Fruit fly (Drosophila melanogaster) whole organism, embryonic: ENCODE results near the gene CG31089.

ENCODE experiments used
- Antp ChIP-seq: fragments of 200-800 bp; sonication (Bioruptor generic); optimal IDR thresholded peaks from 3 replicates; lab custom pipeline; 2016; ENCODE audit warnings: missing biosample characterization, missing genetic modification characterization
- CG10959 ChIP-seq: fragments of 200-800 bp; sonication (Bioruptor generic); IDR thresholded peaks from 2 replicates; pipeline ENCODE4 v1.3.6; 2022; ENCODE audit warnings: missing biosample characterization, missing genetic modification characterization
- CG11696 ChIP-seq: fragments of 200-800 bp; sonication (Bioruptor generic); IDR thresholded peaks from 2 replicates; pipeline ENCODE4 v1.3.6; 2022; ENCODE audit warnings: missing biosample characterization, missing genetic modification characterization
- CG12942 ChIP-seq: fragments of 200-800 bp; sonication (Bioruptor generic); optimal IDR thresholded peaks from 3 replicates; lab custom pipeline; 2016; ENCODE audit warnings: missing biosample characterization, missing genetic modification characterization
- CG13624 ChIP-seq: fragments of 200-800 bp; sonication (Bioruptor generic); optimal IDR thresholded peaks from 2 replicates; lab custom pipeline; 2016; ENCODE audit warnings: missing biosample characterization, missing genetic modification characterization
- CG17829 ChIP-seq: fragments of 200-800 bp; optimal IDR thresholded peaks from 2 replicates; lab custom pipeline; 2019; ENCODE audit warnings: missing biosample characterization, mild to moderate bottlenecking, missing genetic modification characterization, moderate library complexity
- CG31224 ChIP-seq: fragments of 200-800 bp; sonication (Bioruptor generic); IDR thresholded peaks from 2 replicates; pipeline ENCODE4 v1.3.6; 2022; ENCODE audit warnings: missing biosample characterization, missing genetic modification characterization
- CG31388 ChIP-seq: fragments of 200-800 bp; sonication (Bioruptor generic); optimal IDR thresholded peaks from 2 replicates; lab custom pipeline; 2016; ENCODE audit warnings: missing biosample characterization, missing genetic modification characterization
- CG33213 ChIP-seq: fragments of 200-800 bp; sonication (Bioruptor generic); optimal IDR thresholded peaks from 3 replicates; lab custom pipeline; 2016; ENCODE audit warnings: missing biosample characterization, missing genetic modification characterization
- CG3407 ChIP-seq: fragments of 200-800 bp; sonication (Bioruptor generic); optimal IDR thresholded peaks from 2 replicates; lab custom pipeline; 2018; ENCODE audit warnings: missing biosample characterization, mild to moderate bottlenecking, missing genetic modification characterization
- CG4282 ChIP-seq: fragments of 200-800 bp; sonication (Bioruptor generic); optimal IDR thresholded peaks from 2 replicates; lab custom pipeline; 2016; ENCODE audit warnings: missing biosample characterization, missing genetic modification characterization
- CG6689 ChIP-seq: fragments of 200-800 bp; sonication (Bioruptor generic); IDR thresholded peaks from 2 replicates; pipeline ENCODE4 v1.3.6; 2022; ENCODE audit warnings: missing biosample characterization, missing genetic modification characterization
- CG6854 ChIP-seq: fragments of 200-800 bp; sonication (Bioruptor generic); optimal IDR thresholded peaks from 3 replicates; lab custom pipeline; 2017; ENCODE audit warnings: missing biosample characterization, mild to moderate bottlenecking, missing genetic modification characterization
- CG7556 ChIP-seq: fragments of 200-800 bp; sonication (Bioruptor generic); optimal IDR thresholded peaks from 2 replicates; lab custom pipeline; 2017; ENCODE audit warnings: missing biosample characterization, mild to moderate bottlenecking, missing genetic modification characterization
- CG8359 ChIP-seq: fragments of 200-800 bp; sonication (Bioruptor generic); optimal IDR thresholded peaks from 2 replicates; lab custom pipeline; 2017; ENCODE audit warnings: missing biosample characterization, mild to moderate bottlenecking, missing genetic modification characterization, borderline replicate concordance
- CG8478 ChIP-seq: fragments of >200 bp; optimal IDR thresholded peaks from 2 replicates; lab custom pipeline; 2018
- Gug ChIP-seq: fragments of 200-800 bp; sonication (Bioruptor generic); IDR thresholded peaks from 4 replicates; pipeline ENCODE4 v1.3.6; 2022; ENCODE audit warnings: missing biosample characterization, missing genetic modification characterization
- H2.0 ChIP-seq: fragments of 200-800 bp; sonication (Bioruptor generic); IDR thresholded peaks from 2 replicates; pipeline ENCODE4 v1.3.6; 2022; ENCODE audit warnings: missing biosample characterization, missing genetic modification characterization
- HLH4C ChIP-seq: fragments of 200-800 bp; sonication (Bioruptor generic); IDR thresholded peaks from 3 replicates; pipeline ENCODE4 v1.3.6; 2022; ENCODE audit warnings: missing biosample characterization, missing genetic modification characterization; ENCODE audit not compliant: partially characterized antibody
- HLH54F ChIP-seq: fragments of 200-800 bp; sonication (Bioruptor generic); optimal IDR thresholded peaks from 3 replicates; lab custom pipeline; 2016; ENCODE audit warnings: missing biosample characterization, missing genetic modification characterization
- Hand ChIP-seq: fragments of 200-800 bp; sonication (Bioruptor generic); optimal IDR thresholded peaks from 2 replicates; lab custom pipeline; 2017; ENCODE audit warnings: mild to moderate bottlenecking, missing biosample characterization, missing genetic modification reagents, missing genetic modification characterization
- Hmr ChIP-seq: fragments of 200-800 bp; sonication (Bioruptor generic); optimal IDR thresholded peaks from 3 replicates; lab custom pipeline; 2017; ENCODE audit warnings: mild to moderate bottlenecking, missing biosample characterization, missing genetic modification reagents, missing genetic modification characterization
- Mad ChIP-seq: fragments of 200-800 bp; sonication (Bioruptor generic); optimal IDR thresholded peaks from 2 replicates; lab custom pipeline; 2016; ENCODE audit warnings: missing biosample characterization, missing genetic modification characterization
- NC2β ChIP-seq: fragments of 200-800 bp; sonication (Bioruptor generic); optimal IDR thresholded peaks from 2 replicates; lab custom pipeline; 2016; ENCODE audit warnings: missing biosample characterization, missing genetic modification characterization
- Nf-YB ChIP-seq: fragments of 200-800 bp; sonication (Bioruptor generic); optimal IDR thresholded peaks from 3 replicates; lab custom pipeline; 2019; ENCODE audit warnings: missing biosample characterization, mild to moderate bottlenecking, missing genetic modification characterization, moderate library complexity
- Ssrp ChIP-seq: fragments of 200-800 bp; sonication (Bioruptor generic); optimal IDR thresholded peaks from 2 replicates; lab custom pipeline; 2018; ENCODE audit warnings: missing biosample characterization, mild to moderate bottlenecking, missing genetic modification characterization, moderate library complexity
- Usf ChIP-seq: fragments of 200-800 bp; sonication (Bioruptor generic); optimal IDR thresholded peaks from 2 replicates; lab custom pipeline; 2017; ENCODE audit warnings: missing genotype, missing biosample characterization, missing genetic modification characterization
- bab2 ChIP-seq: fragments of 200-800 bp; sonication (Bioruptor generic); optimal IDR thresholded peaks from 2 replicates; lab custom pipeline; 2016; ENCODE audit warnings: missing biosample characterization, missing genetic modification characterization
- cato ChIP-seq: fragments of 200-800 bp; sonication (Bioruptor generic); optimal IDR thresholded peaks from 2 replicates; lab custom pipeline; 2016; ENCODE audit warnings: missing biosample characterization, missing genetic modification characterization, borderline replicate concordance
- corto ChIP-seq: fragments of 200-800 bp; sonication (Bioruptor generic); optimal IDR thresholded peaks from 2 replicates; lab custom pipeline; 2016; ENCODE audit warnings: missing biosample characterization, mild to moderate bottlenecking, missing genetic modification characterization, moderate library complexity
- croc ChIP-seq: fragments of 200-800 bp; sonication (Bioruptor generic); conservative IDR thresholded peaks from 3 replicates; pipeline ENCODE4 v1.3.6; 2022; ENCODE audit warnings: missing biosample characterization, missing genetic modification characterization
- crol ChIP-seq: fragments of 200-800 bp; sonication (Bioruptor generic); IDR thresholded peaks from 2 replicates; pipeline ENCODE4 v1.3.6; 2022; ENCODE audit warnings: missing biosample characterization, missing genetic modification characterization
- dmrt11E ChIP-seq: fragments of 200-800 bp; sonication (Bioruptor generic); optimal IDR thresholded peaks from 3 replicates; lab custom pipeline; 2018; ENCODE audit warnings: missing biosample characterization, mild to moderate bottlenecking, missing genetic modification characterization, moderate library complexity
- ems ChIP-seq: fragments of 200-800 bp; sonication (Bioruptor generic); optimal IDR thresholded peaks from 3 replicates; lab custom pipeline; 2016; ENCODE audit warnings: missing biosample characterization, missing genetic modification characterization
- grau ChIP-seq: fragments of 200-800 bp; optimal IDR thresholded peaks from 3 replicates; lab custom pipeline; 2019; ENCODE audit warnings: missing biosample characterization, mild to moderate bottlenecking, missing genetic modification characterization, moderate library complexity
- h ChIP-seq: fragments of >200 bp; optimal IDR thresholded peaks from 2 replicates; lab custom pipeline; 2017
- hth ChIP-seq: fragments of >200 bp; optimal IDR thresholded peaks from 2 replicates; lab custom pipeline; 2017; ENCODE audit warnings: inconsistent platforms
- ind ChIP-seq: fragments of 200-800 bp; sonication (Bioruptor generic); optimal IDR thresholded peaks from 3 replicates; lab custom pipeline; 2016; ENCODE audit warnings: missing biosample characterization, missing genetic modification characterization
- lab ChIP-seq: fragments of 200-800 bp; sonication (Bioruptor generic); optimal IDR thresholded peaks from 3 replicates; lab custom pipeline; 2017; ENCODE audit warnings: missing biosample characterization, missing genetic modification characterization, mild to moderate bottlenecking, moderate library complexity, missing genetic modification reagents
- lbe ChIP-seq: fragments of 200-800 bp; sonication (Bioruptor generic); optimal IDR thresholded peaks from 2 replicates; lab custom pipeline; 2016; ENCODE audit warnings: missing biosample characterization, mild to moderate bottlenecking, missing genetic modification characterization
- nau ChIP-seq: fragments of 200-800 bp; sonication (Bioruptor generic); optimal IDR thresholded peaks from 3 replicates; lab custom pipeline; 2017; ENCODE audit warnings: missing biosample characterization, mild to moderate bottlenecking, missing genetic modification characterization, missing genetic modification reagents
- pan ChIP-seq, 4 experiments: fragments of >200 bp in 3 of 4; fragments of 200-800 bp in 1 of 4; sonication (Bioruptor generic) in 1 of 4; optimal IDR thresholded peaks in 3 of 4; IDR thresholded peaks in 1 of 4; 2 replicates each; pipeline versions ENCODE4 v1.3.6 to Lab custom; 2017 to 2022; ENCODE audit warnings: missing biosample characterization in 2 of 4, missing genetic modification characterization in 2 of 4, mixed read lengths in 1 of 4
- pita ChIP-seq: fragments of 200-800 bp; sonication (Bioruptor generic); optimal IDR thresholded peaks from 2 replicates; lab custom pipeline; 2017; ENCODE audit warnings: missing biosample characterization, mild to moderate bottlenecking, missing genetic modification characterization
- ranshi ChIP-seq: fragments of 200-800 bp; sonication (Bioruptor generic); IDR thresholded peaks from 2 replicates; pipeline ENCODE4 v1.3.6; 2022; ENCODE audit warnings: missing biosample characterization, missing genetic modification characterization
- row ChIP-seq: fragments of 200-800 bp; sonication (Bioruptor generic); IDR thresholded peaks from 3 replicates; pipeline ENCODE4 v1.3.6; 2022; ENCODE audit warnings: missing biosample characterization, missing genetic modification characterization
- schlank ChIP-seq: fragments of 200-800 bp; sonication (Bioruptor generic); optimal IDR thresholded peaks from 2 replicates; lab custom pipeline; 2018; ENCODE audit warnings: missing biosample characterization, mild to moderate bottlenecking, missing genetic modification characterization
- scrt ChIP-seq: fragments of 200-800 bp; sonication (Bioruptor generic); optimal IDR thresholded peaks from 2 replicates; lab custom pipeline; 2018; ENCODE audit warnings: missing biosample characterization, mild to moderate bottlenecking, missing genetic modification characterization, moderate library complexity
- tup ChIP-seq: fragments of 200-800 bp; sonication (Bioruptor generic); optimal IDR thresholded peaks from 2 replicates; lab custom pipeline; 2016; ENCODE audit warnings: missing biosample characterization, mild to moderate bottlenecking, missing genetic modification characterization, moderate library complexity
- wor ChIP-seq: fragments of 200-800 bp; sonication (Bioruptor generic); IDR thresholded peaks from 2 replicates; pipeline ENCODE4 v1.3.6; 2022; ENCODE audit warnings: missing biosample characterization, missing genetic modification characterization
- zen ChIP-seq: fragments of 200-800 bp; sonication (Bioruptor generic); optimal IDR thresholded peaks from 3 replicates; lab custom pipeline; 2018; ENCODE audit warnings: missing biosample characterization, mild to moderate bottlenecking, missing genetic modification characterization, moderate library complexity

Gene CG31089

dm6 chr3R:25888307-25889075 is 14.0 kb upstream of the CG31089 start, which contains the start of gene Lnk (continued):
- TF ChIP-seq grau (tag; lab: Kevin White, UChicago) (no peak), CG10959 (GFP tag; lab: Robert Waterston, UW) (no peak), CG31224 (GFP tag; lab: Robert Waterston, UW) (no peak), pita (GFP tag; lab: Kevin White, UChicago) (peak; percentile 98), ranshi (no peak), Hmr (peak; percentile 61), corto (no peak), lab (GFP tag; lab: Kevin White, UChicago) (no peak), hth (lab: Kevin White, UChicago) (no peak), ems (no peak), CG8359 (no peak), Usf (GFP tag; lab: Kevin White, UChicago) (no peak), h (no peak), nau (GFP tag; lab: Kevin White, UChicago) (peak; percentile 43), wor (GFP tag; lab: Robert Waterston, UW) (no peak), Antp (GFP tag; lab: Kevin White, UChicago) (no peak), croc (no peak), Hand (GFP tag; lab: Kevin White, UChicago) (peak; percentile 12), zen (tag; lab: Kevin White, UChicago) (peak; percentile 30), Nf-YB (GFP tag; lab: Kevin White, UChicago) (no peak), row (GFP tag; lab: Robert Waterston, UW) (0 out of 3 replicates have a peak, but pooled peaks have one; percentile 7), Ssrp (tag; lab: Kevin White, UChicago) (no peak), CG31388 (GFP tag; lab: Kevin White, UChicago) (no peak), CG12942 (GFP tag; lab: Kevin White, UChicago) (no peak), CG11696 (no peak), CG8478 (lab: Kevin White, UChicago) (peak; percentile 48), CG6689 (GFP tag; lab: Robert Waterston, UW) (no peak), lbe (GFP tag; lab: Kevin White, UChicago) (no peak), pan (optimal IDR thresholded peaks at IDR 0.05; lab: Kevin White, UChicago) (no peak), pan (GFP tag; optimal IDR thresholded peaks at IDR 0.05 in 1 of 2, IDR thresholded peaks at IDR 0.05 in 1 of 2) (no peak), HLH4C (GFP tag; lab: Robert Waterston, UW) (peak; percentile 75), ind (no peak), HLH54F (GFP tag; lab: Kevin White, UChicago) (peak; percentile 0), Gug (GFP tag; lab: Robert Waterston, UW) (no peak), schlank (tag; lab: Kevin White, UChicago) (no peak), NC2β (GFP tag; lab: Kevin White, UChicago) (peak; percentile 35), bab2 (GFP tag; lab: Kevin White, UChicago) (no peak), CG7556 (no peak), tup (GFP tag; lab: Kevin White, UChicago) (no peak), H2.0 (GFP tag; lab: Robert Waterston, UW) (no peak; the same call in 1 of the 2 replicates), scrt (GFP tag; lab: Kevin White, UChicago) (no peak), dmrt11E (tag; lab: Kevin White, UChicago) (no peak), CG13624 (peak; percentile 77), crol (GFP tag; lab: Robert Waterston, UW) (no peak), CG4282 (GFP tag; lab: Kevin White, UChicago) (no peak), CG3407 (GFP tag; lab: Kevin White, UChicago) (no peak), CG6854 (GFP tag; lab: Kevin White, UChicago) (peak; percentile 18), Mad (GFP tag; lab: Kevin White, UChicago) (no peak), CG17829 (tag; lab: Kevin White, UChicago) (peak; percentile 46), CG33213 (GFP tag; lab: Kevin White, UChicago) (peak; percentile 29), cato (GFP tag; lab: Kevin White, UChicago) (no peak)
